Worm (Caenorhabditis elegans): Measurements from ENCODE around the gene F38B6.7.

DNA sequence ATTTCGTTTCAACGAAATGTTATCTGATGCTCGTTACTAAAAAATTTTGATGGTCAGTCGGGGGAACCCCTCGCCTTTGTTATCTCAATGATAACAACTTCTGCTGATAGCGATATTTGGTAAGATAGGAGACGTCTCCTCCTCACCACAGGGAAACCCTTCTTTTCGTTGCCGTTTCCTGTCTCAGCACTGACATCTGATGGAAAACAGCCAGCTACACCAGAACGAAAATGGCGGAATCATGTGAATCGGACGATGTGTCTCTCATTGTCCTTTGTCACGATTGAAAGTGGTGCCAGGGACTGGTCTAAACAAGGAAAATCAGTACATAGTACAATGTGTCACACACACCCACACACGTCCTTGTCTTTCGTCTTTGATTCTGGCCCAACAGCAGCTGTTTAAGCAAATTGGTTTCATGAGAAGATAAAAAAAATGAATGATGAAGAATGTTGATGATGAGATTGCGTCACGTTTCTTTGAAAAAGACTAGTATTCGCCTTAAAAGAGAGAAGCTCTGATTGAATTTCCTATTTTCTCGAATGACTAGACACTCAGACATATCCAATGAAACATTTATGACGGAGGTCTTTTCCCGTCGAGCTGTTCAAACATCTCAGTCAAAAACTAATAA lies 38.3 kb upstream of the F38B6.7 start:
- TF ChIP-seq nhr-6 (tag; optimal IDR thresholded peaks at IDR 0.05) (peak; percentile 76), ceh-16 (tag; optimal IDR thresholded peaks at IDR 0.05) (no peak), ztf-4 (tag; optimal IDR thresholded peaks at IDR 0.05) (peak; percentile 19), nhr-237 (tag; optimal IDR thresholded peaks at IDR 0.05) (no peak), snpc-4 (tag; optimal IDR thresholded peaks at IDR 0.05) (no peak), egl-27 (tag; optimal IDR thresholded peaks at IDR 0.05) (peak; percentile 84), ZK546.5 (tag; optimal IDR thresholded peaks at IDR 0.05) (no peak), elt-1 (tag; optimal IDR thresholded peaks at IDR 0.05) (no peak), nhr-21 (tag; optimal IDR thresholded peaks at IDR 0.05) (peak; percentile 96), F13H6.1 (tag; optimal IDR thresholded peaks at IDR 0.05) (peak; percentile 68)

Measured in whole organism, L2 larva.